Fruit fly (Drosophila melanogaster) whole organism, embryonic: Measurements from ENCODE around the gene CG4455.
A peak's percentile ranks its signal among the peaks of the same experiment; 100 is the strongest.

Experiments
- CG11696 ChIP-seq: fragments of 200-800 bp; sonication (Bioruptor generic); IDR thresholded peaks from 2 replicates; pipeline ENCODE4 v1.3.6; 2022; ENCODE audit warnings: missing biosample characterization, missing genetic modification characterization
- CG14050 ChIP-seq: fragments of 200-800 bp; sonication (Bioruptor generic); IDR thresholded peaks from 3 replicates; pipeline ENCODE4 v1.3.6; 2022; ENCODE audit warnings: missing biosample characterization, missing genetic modification characterization
- CG15073 ChIP-seq: fragments of 200-800 bp; sonication (Bioruptor generic); optimal IDR thresholded peaks from 2 replicates; lab custom pipeline; 2016; ENCODE audit warnings: missing biosample characterization, missing genetic modification characterization
- CG15696 ChIP-seq: fragments of 200-800 bp; sonication (Bioruptor generic); optimal IDR thresholded peaks from 2 replicates; lab custom pipeline; 2019; ENCODE audit warnings: missing biosample characterization, mild to moderate bottlenecking, missing genetic modification characterization, moderate library complexity
- CG17829 ChIP-seq: fragments of 200-800 bp; optimal IDR thresholded peaks from 2 replicates; lab custom pipeline; 2019; ENCODE audit warnings: missing biosample characterization, mild to moderate bottlenecking, missing genetic modification characterization, moderate library complexity
- CG1792 ChIP-seq: fragments of 200-800 bp; sonication (Bioruptor generic); optimal IDR thresholded peaks from 2 replicates; lab custom pipeline; 2016; ENCODE audit warnings: missing biosample characterization, missing genetic modification characterization
- CG1832 ChIP-seq: fragments of 200-800 bp; sonication (Bioruptor generic); optimal IDR thresholded peaks from 2 replicates; lab custom pipeline; 2017; ENCODE audit warnings: missing biosample characterization, mild to moderate bottlenecking, missing genetic modification characterization, inconsistent platforms
- CG3163 ChIP-seq: fragments of 200-800 bp; sonication (Bioruptor generic); optimal IDR thresholded peaks from 3 replicates; lab custom pipeline; 2016; ENCODE audit warnings: missing biosample characterization, missing genetic modification characterization
- CG4820 ChIP-seq: fragments of 200-800 bp; sonication (Bioruptor generic); optimal IDR thresholded peaks from 3 replicates; lab custom pipeline; 2016; ENCODE audit warnings: missing biosample characterization, missing genetic modification characterization
- CG5953 ChIP-seq: fragments of 200-800 bp; sonication (Bioruptor generic); IDR thresholded peaks from 2 replicates; pipeline ENCODE4 v1.3.6; 2022; ENCODE audit warnings: missing biosample characterization, missing genetic modification characterization
- CG8089 ChIP-seq: fragments of 200-800 bp; sonication (Bioruptor generic); optimal IDR thresholded peaks from 3 replicates; lab custom pipeline; 2016; ENCODE audit warnings: missing biosample characterization, missing genetic modification characterization
- CG8281 ChIP-seq: fragments of 200-800 bp; sonication (Bioruptor generic); optimal IDR thresholded peaks from 2 replicates; lab custom pipeline; 2018; ENCODE audit warnings: missing biosample characterization, mild to moderate bottlenecking, missing genetic modification characterization, moderate library complexity
- CkIIα-i1 ChIP-seq: fragments of 200-800 bp; sonication (Bioruptor generic); IDR thresholded peaks from 2 replicates; pipeline ENCODE4 v1.3.6; 2022; ENCODE audit warnings: missing biosample characterization, missing genetic modification characterization
- CrebB ChIP-seq: fragments of 200-800 bp; sonication (Bioruptor generic); optimal IDR thresholded peaks from 3 replicates; lab custom pipeline; 2018; ENCODE audit warnings: missing biosample characterization, mild to moderate bottlenecking, missing genetic modification characterization
- Dll ChIP-seq: fragments of 200-800 bp; sonication (Bioruptor generic); IDR thresholded peaks from 4 replicates; pipeline ENCODE4 v1.3.6; 2022; ENCODE audit warnings: missing biosample characterization, missing genetic modification characterization; ENCODE audit not compliant: partially characterized antibody
- GATAe ChIP-seq: fragments of 200-800 bp; sonication (Bioruptor generic); conservative IDR thresholded peaks from 2 replicates; pipeline ENCODE4 v1.3.6; 2022; ENCODE audit warnings: missing biosample characterization, missing genetic modification characterization
- HLHmδ ChIP-seq: fragments of 200-800 bp; sonication (Bioruptor generic); optimal IDR thresholded peaks from 2 replicates; lab custom pipeline; 2018; ENCODE audit warnings: missing biosample characterization, mild to moderate bottlenecking, missing genetic modification characterization, moderate library complexity
- Hey ChIP-seq: fragments of 200-800 bp; sonication (Bioruptor generic); optimal IDR thresholded peaks from 3 replicates; lab custom pipeline; 2018; ENCODE audit warnings: missing biosample characterization, mild to moderate bottlenecking, missing genetic modification characterization
- MTF-1 ChIP-seq: fragments of 200-800 bp; sonication (Bioruptor generic); optimal IDR thresholded peaks from 2 replicates; lab custom pipeline; 2018; ENCODE audit warnings: missing biosample characterization, mild to moderate bottlenecking, missing genetic modification characterization, borderline replicate concordance
- Meics ChIP-seq: fragments of 200-800 bp; sonication (Bioruptor generic); optimal IDR thresholded peaks from 2 replicates; lab custom pipeline; 2017; ENCODE audit warnings: missing biosample characterization, mild to moderate bottlenecking, missing genetic modification characterization
- Myb ChIP-seq: fragments of 200-800 bp; sonication (Bioruptor generic); optimal IDR thresholded peaks from 2 replicates; lab custom pipeline; 2016; ENCODE audit warnings: missing biosample characterization, missing genetic modification characterization
- NFAT ChIP-seq: fragments of 200-800 bp; sonication (Bioruptor generic); IDR thresholded peaks from 2 replicates; pipeline ENCODE4 v1.3.6; 2022; ENCODE audit warnings: missing biosample characterization, missing genetic modification characterization
- Neu2 ChIP-seq: fragments of 200-800 bp; sonication (Bioruptor generic); optimal IDR thresholded peaks from 3 replicates; lab custom pipeline; 2016; ENCODE audit warnings: missing biosample characterization, missing genetic modification characterization, borderline replicate concordance
- Oli ChIP-seq: fragments of 200-800 bp; sonication (Bioruptor generic); optimal IDR thresholded peaks from 2 replicates; lab custom pipeline; 2018; ENCODE audit warnings: missing biosample characterization, mild to moderate bottlenecking, missing genetic modification characterization, moderate library complexity
- Poxn ChIP-seq: fragments of 200-800 bp; sonication (Bioruptor generic); IDR thresholded peaks from 2 replicates; pipeline ENCODE4 v1.3.6; 2022; ENCODE audit warnings: missing biosample characterization, missing genetic modification characterization
- Rfx ChIP-seq: fragments of 200-800 bp; sonication (Bioruptor generic); IDR thresholded peaks from 2 replicates; pipeline ENCODE4 v1.3.6; 2022; ENCODE audit warnings: missing biosample characterization, missing genetic modification characterization
- Sry-β ChIP-seq: fragments of 200-800 bp; sonication (Bioruptor generic); optimal IDR thresholded peaks from 2 replicates; lab custom pipeline; 2018; ENCODE audit warnings: missing biosample characterization, mild to moderate bottlenecking, missing genetic modification characterization, moderate library complexity
- Taf1 ChIP-seq: fragments of 200-800 bp; sonication (Bioruptor generic); IDR thresholded peaks from 2 replicates; pipeline ENCODE4 v1.3.6; 2022; ENCODE audit warnings: missing biosample characterization, missing genetic modification characterization
- Tbp ChIP-seq: fragments of >200 bp; optimal IDR thresholded peaks from 2 replicates; lab custom pipeline; 2018; ENCODE audit warnings: missing biosample characterization, missing genetic modification characterization
- aop ChIP-seq: fragments of 200-800 bp; sonication (Bioruptor generic); IDR thresholded peaks from 2 replicates; pipeline ENCODE4 v1.3.6; 2022; ENCODE audit warnings: missing biosample characterization, missing genetic modification characterization
- ato ChIP-seq: fragments of 200-800 bp; sonication (Bioruptor generic); IDR thresholded peaks from 2 replicates; pipeline ENCODE4 v1.3.6; 2022; ENCODE audit warnings: missing biosample characterization, missing genetic modification characterization; ENCODE audit not compliant: partially characterized antibody
- bab2 ChIP-seq: fragments of 200-800 bp; sonication (Bioruptor generic); optimal IDR thresholded peaks from 2 replicates; lab custom pipeline; 2016; ENCODE audit warnings: missing biosample characterization, missing genetic modification characterization
- caup ChIP-seq: fragments of 200-800 bp; sonication (Bioruptor generic); optimal IDR thresholded peaks from 3 replicates; lab custom pipeline; 2017; ENCODE audit warnings: missing biosample characterization, mild to moderate bottlenecking, missing genetic modification characterization, moderate library complexity; ENCODE audit not compliant: severe bottlenecking
- ci ChIP-seq: fragments of 200-800 bp; sonication (Bioruptor generic); IDR thresholded peaks from 3 replicates; pipeline ENCODE4 v1.3.6; 2022; ENCODE audit warnings: missing biosample characterization, missing genetic modification characterization
- dmrt99B ChIP-seq: fragments of 200-800 bp; sonication (Bioruptor generic); optimal IDR thresholded peaks from 2 replicates; lab custom pipeline; 2018; ENCODE audit warnings: missing biosample characterization, mild to moderate bottlenecking, missing genetic modification characterization, moderate library complexity
- exex ChIP-seq: fragments of 200-800 bp; sonication (Bioruptor generic); optimal IDR thresholded peaks from 4 replicates; lab custom pipeline; 2018; ENCODE audit warnings: missing biosample characterization, mild to moderate bottlenecking, missing genetic modification characterization, moderate library complexity
- gsb ChIP-seq: fragments of 200-800 bp; sonication (Bioruptor generic); IDR thresholded peaks from 2 replicates; pipeline ENCODE4 v1.3.6; 2022; ENCODE audit warnings: missing biosample characterization, missing genetic modification characterization
- ham ChIP-seq: fragments of 200-800 bp; sonication (Bioruptor generic); IDR thresholded peaks from 2 replicates; pipeline ENCODE4 v1.3.6; 2022; ENCODE audit warnings: missing biosample characterization, missing genetic modification characterization
- hbn ChIP-seq: fragments of 200-800 bp; sonication (Bioruptor generic); IDR thresholded peaks from 2 replicates; pipeline ENCODE4 v1.3.6; 2022; ENCODE audit warnings: missing biosample characterization, missing genetic modification characterization; ENCODE audit not compliant: partially characterized antibody
- oc ChIP-seq: fragments of 200-800 bp; sonication (Bioruptor generic); optimal IDR thresholded peaks from 2 replicates; lab custom pipeline; 2018; ENCODE audit warnings: missing biosample characterization, mild to moderate bottlenecking, missing genetic modification characterization, moderate library complexity
- pan ChIP-seq, 4 experiments: fragments of >200 bp in 3 of 4; fragments of 200-800 bp in 1 of 4; sonication (Bioruptor generic) in 1 of 4; optimal IDR thresholded peaks in 3 of 4; IDR thresholded peaks in 1 of 4; 2 replicates each; pipeline versions ENCODE4 v1.3.6 to Lab custom; 2017 to 2022; ENCODE audit warnings: missing biosample characterization in 2 of 4, missing genetic modification characterization in 2 of 4, mixed read lengths in 1 of 4
- pum ChIP-seq: fragments of 200-800 bp; sonication (Bioruptor generic); optimal IDR thresholded peaks from 2 replicates; lab custom pipeline; 2016; ENCODE audit warnings: missing biosample characterization, missing genetic modification characterization
- schlank ChIP-seq: fragments of 200-800 bp; sonication (Bioruptor generic); optimal IDR thresholded peaks from 2 replicates; lab custom pipeline; 2018; ENCODE audit warnings: missing biosample characterization, mild to moderate bottlenecking, missing genetic modification characterization
- shn ChIP-seq: fragments of 200-800 bp; sonication (Bioruptor generic); optimal IDR thresholded peaks from 3 replicates; lab custom pipeline; 2016; ENCODE audit warnings: missing biosample characterization, missing genetic modification characterization
- stc ChIP-seq: fragments of 200-800 bp; sonication (Bioruptor generic); IDR thresholded peaks from 2 replicates; pipeline ENCODE4 v1.3.6; 2022; ENCODE audit warnings: missing biosample characterization, missing genetic modification characterization
- twi ChIP-seq: fragments of 200-800 bp; optimal IDR thresholded peaks from 2 replicates; lab custom pipeline; 2019; ENCODE audit warnings: missing biosample characterization, mild to moderate bottlenecking, missing genetic modification characterization, moderate library complexity
- wdn ChIP-seq: fragments of 200-800 bp; sonication (Bioruptor generic); IDR thresholded peaks from 2 replicates; pipeline ENCODE4 v1.3.6; 2022; ENCODE audit warnings: missing biosample characterization, missing genetic modification characterization
- zfh1 ChIP-seq: fragments of 200-800 bp; sonication (Bioruptor generic); IDR thresholded peaks from 3 replicates; pipeline ENCODE4 v1.3.6; 2022; ENCODE audit warnings: missing biosample characterization, missing genetic modification characterization

Gene CG4455

dm6 chr2L:16350742-16351568, 1.8 kb upstream of the CG4455 start (continued):
- TF ChIP-seq dmrt99B (tag; lab: Kevin White, UChicago) (peak; percentile 100), pan (optimal IDR thresholded peaks at IDR 0.05; lab: Kevin White, UChicago) (no peak), pan (GFP tag; optimal IDR thresholded peaks at IDR 0.05 in 1 of 2, IDR thresholded peaks at IDR 0.05 in 1 of 2) (peak in 1 of 2 experiments; percentile 99), aop (GFP tag; lab: Robert Waterston, UW) (peak; percentile 95), gsb (peak; percentile 97), stc (GFP tag; lab: Robert Waterston, UW) (peak; percentile 99), Poxn (GFP tag; lab: Robert Waterston, UW) (peak; percentile 95), hbn (GFP tag; lab: Robert Waterston, UW) (no peak), MTF-1 (GFP tag; lab: Kevin White, UChicago) (peak; percentile 98), CG15073 (GFP tag; lab: Kevin White, UChicago) (peak; percentile 87), Rfx (GFP tag; lab: Robert Waterston, UW) (peak; percentile 99), CkIIα-i1 (peak; percentile 93), Hey (tag; lab: Kevin White, UChicago) (peak; percentile 96), Tbp (GFP tag; lab: Kevin White, UChicago) (no peak), ato (no peak), CG8281 (tag; lab: Kevin White, UChicago) (peak; percentile 95), Taf1 (GFP tag; lab: Robert Waterston, UW) (peak; percentile 98), CG11696 (GFP tag; lab: Robert Waterston, UW) (peak; percentile 100), ci (GFP tag; lab: Robert Waterston, UW) (peak; percentile 100), CG1792 (peak; percentile 96), CG8089 (GFP tag; lab: Kevin White, UChicago) (peak; percentile 95), CG3163 (peak; percentile 89), Dll (GFP tag; lab: Robert Waterston, UW) (peak; percentile 28; the same call in 1 of the 4 replicates), twi (tag; lab: Kevin White, UChicago) (peak; percentile 97), ham (GFP tag; lab: Robert Waterston, UW) (peak; percentile 97), CG4820 (GFP tag; lab: Kevin White, UChicago) (peak; percentile 98), wdn (GFP tag; lab: Robert Waterston, UW) (peak; percentile 98), CrebB (tag; lab: Kevin White, UChicago) (peak; percentile 99), CG14050 (GFP tag; lab: Robert Waterston, UW) (peak; percentile 99), Sry-β (GFP tag; lab: Kevin White, UChicago) (peak; percentile 71), CG5953 (GFP tag; lab: Robert Waterston, UW) (peak; percentile 99), zfh1 (peak; percentile 99), Meics (GFP tag; lab: Kevin White, UChicago) (peak; percentile 99), NFAT (GFP tag; lab: Robert Waterston, UW) (peak; percentile 98), caup (GFP tag; lab: Kevin White, UChicago) (peak; percentile 99), pum (GFP tag; lab: Kevin White, UChicago) (peak; percentile 98), bab2 (GFP tag; lab: Kevin White, UChicago) (peak; percentile 98), Myb (GFP tag; lab: Kevin White, UChicago) (peak; percentile 90), Neu2 (peak; percentile 60), CG15696 (peak; percentile 97), GATAe (GFP tag; lab: Robert Waterston, UW) (peak; percentile 93), CG17829 (tag; lab: Kevin White, UChicago) (peak; percentile 99), HLHmδ (GFP tag; lab: Kevin White, UChicago) (peak; percentile 1), schlank (tag; lab: Kevin White, UChicago) (peak; percentile 98), CG1832 (GFP tag; lab: Kevin White, UChicago) (no peak), exex (peak; percentile 93), oc (tag; lab: Kevin White, UChicago) (peak; percentile 99), shn (GFP tag; lab: Kevin White, UChicago) (peak; percentile 88), Oli (tag; lab: Kevin White, UChicago) (peak; percentile 99)
